Worm (Caenorhabditis elegans) whole organism, L4 larva: Measurements from ENCODE around the gene M162.5.

Source experiments
- D1046.2 ChIP-seq: fragments of 200-800 bp; sonication (Bioruptor generic); IDR thresholded peaks from 2 replicates; pipeline ENCODE4 v1.3.6; 2022; ENCODE audit warnings: missing genetic modification characterization, missing compliant biosample characterization
- F10B5.3 ChIP-seq: sonication (generic microtip); optimal IDR thresholded peaks from 2 replicates; lab custom pipeline; 2016; ENCODE audit warnings: mild to moderate bottlenecking, missing genetic modification characterization, missing compliant biosample characterization
- R02D3.7 ChIP-seq: fragments of 150-350 bp; sonication (generic microtip); optimal IDR thresholded peaks from 3 replicates; lab custom pipeline; 2014; ENCODE audit warnings: missing biosample characterization, missing genetic modification characterization
- T26A8.4 ChIP-seq: fragments of 200-800 bp; sonication (Bioruptor generic); IDR thresholded peaks from 2 replicates; pipeline ENCODE4 v1.3.6; 2022; ENCODE audit warnings: missing genetic modification characterization, missing compliant biosample characterization
- aha-1 ChIP-seq: fragments of 150-350 bp; peaks from one replicate; lab custom pipeline; 2014; ENCODE audit warnings: missing biosample characterization, missing genetic modification characterization
- ceh-28 ChIP-seq: fragments of 150-350 bp; optimal IDR thresholded peaks from 2 replicates; lab custom pipeline; 2014; ENCODE audit warnings: missing biosample characterization, missing genetic modification reagents, missing genetic modification characterization
- ceh-44 ChIP-seq: fragments of 200-800 bp; sonication (Bioruptor generic); IDR thresholded peaks from 2 replicates; pipeline ENCODE4 v1.3.6; 2022; ENCODE audit warnings: missing genetic modification reagents, missing genetic modification characterization, missing compliant biosample characterization
- ceh-62 ChIP-seq: sonication (generic microtip); optimal IDR thresholded peaks from 2 replicates; lab custom pipeline; 2017; ENCODE audit warnings: missing biosample characterization, missing genetic modification characterization
- cey-2 ChIP-seq: sonication (generic microtip); optimal IDR thresholded peaks from 3 replicates; lab custom pipeline; 2017; ENCODE audit warnings: missing genetic modification characterization, mild to moderate bottlenecking, missing compliant biosample characterization, antibody characterized with exemption, borderline replicate concordance; ENCODE audit not compliant: insufficient read depth
- ctbp-1 ChIP-seq: fragments of 200-800 bp; sonication (Bioruptor generic); IDR thresholded peaks from 2 replicates; pipeline ENCODE4 v1.3.6; 2022; ENCODE audit warnings: missing genetic modification reagents, missing genetic modification characterization, missing compliant biosample characterization
- daf-12 ChIP-seq: fragments of 150-350 bp; optimal IDR thresholded peaks from 2 replicates; lab custom pipeline; 2014; ENCODE audit warnings: missing biosample characterization, missing genetic modification reagents, missing genetic modification characterization
- dmd-6 ChIP-seq: fragments of 200-800 bp; sonication (Bioruptor generic); IDR thresholded peaks from 2 replicates; pipeline ENCODE4 v1.3.6; 2022; ENCODE audit warnings: missing genetic modification reagents, missing genetic modification characterization, missing compliant biosample characterization
- dmd-8 ChIP-seq: fragments of 200-800 bp; sonication (Bioruptor generic); IDR thresholded peaks from 2 replicates; pipeline ENCODE4 v1.3.6; 2022; ENCODE audit warnings: missing genetic modification characterization, missing compliant biosample characterization
- dpl-1 ChIP-seq: fragments of 150-350 bp; optimal IDR thresholded peaks from 2 replicates; lab custom pipeline; 2014; ENCODE audit warnings: missing biosample characterization, missing genetic modification reagents, missing genetic modification characterization
- dve-1 ChIP-seq: sonication (generic microtip); optimal IDR thresholded peaks from 2 replicates; lab custom pipeline; 2017; ENCODE audit warnings: antibody characterized with exemption, mild to moderate bottlenecking, missing genetic modification characterization, missing compliant biosample characterization; ENCODE audit not compliant: insufficient read depth
- fkh-10 ChIP-seq: fragments of 150-350 bp; optimal IDR thresholded peaks from 2 replicates; lab custom pipeline; 2014; ENCODE audit warnings: missing biosample characterization, missing genetic modification reagents, missing genetic modification characterization
- hif-1 ChIP-seq, 2 experiments: sonication (generic microtip); optimal IDR thresholded peaks; 2 replicates each; lab custom pipeline; 2016 to 2017; ENCODE audit warnings: missing compliant biosample characterization in 2 of 2, missing genetic modification characterization in 2 of 2, missing genetic modification reagents in 2 of 2, missing genotype in 2 of 2, mild to moderate bottlenecking in 1 of 2
- hlh-30 ChIP-seq: sonication (generic microtip); optimal IDR thresholded peaks from 2 replicates; lab custom pipeline; 2017; ENCODE audit warnings: antibody characterized with exemption, mild to moderate bottlenecking, missing genetic modification characterization, missing compliant biosample characterization; ENCODE audit not compliant: insufficient read depth
- jun-1 ChIP-seq: fragments of 150-350 bp; optimal IDR thresholded peaks from 2 replicates; lab custom pipeline; 2014; ENCODE audit warnings: missing biosample characterization, missing genetic modification reagents, missing genetic modification characterization
- lin-1 ChIP-seq: fragments of 200-800 bp; sonication (Bioruptor generic); IDR thresholded peaks from 2 replicates; pipeline ENCODE4 v1.3.6; 2022; ENCODE audit warnings: missing genetic modification reagents, missing genetic modification characterization, missing compliant biosample characterization
- lin-13 ChIP-seq: fragments of 150-350 bp; optimal IDR thresholded peaks from 2 replicates; lab custom pipeline; 2014; ENCODE audit warnings: missing biosample characterization, missing genetic modification reagents, missing genetic modification characterization
- lin-29 ChIP-seq: fragments of 200-800 bp; sonication (Bioruptor generic); IDR thresholded peaks from 2 replicates; pipeline ENCODE4 v1.3.6; 2022; ENCODE audit warnings: missing genetic modification reagents, missing genetic modification characterization, missing compliant biosample characterization
- lin-39 ChIP-seq: fragments of 150-350 bp; optimal IDR thresholded peaks from 2 replicates; lab custom pipeline; 2014; ENCODE audit warnings: missing biosample characterization, missing genetic modification reagents, missing genetic modification characterization
- lir-3 ChIP-seq: sonication (generic microtip); optimal IDR thresholded peaks from 2 replicates; lab custom pipeline; 2016; ENCODE audit warnings: mild to moderate bottlenecking, missing genetic modification characterization, missing compliant biosample characterization
- madf-9 ChIP-seq: fragments of 200-800 bp; sonication (Bioruptor generic); conservative IDR thresholded peaks from 2 replicates; pipeline ENCODE4 v1.3.6; 2022; ENCODE audit warnings: missing genetic modification reagents, missing genetic modification characterization, missing compliant biosample characterization
- nhr-11 ChIP-seq: fragments of 150-350 bp; optimal IDR thresholded peaks from 2 replicates; lab custom pipeline; 2014; ENCODE audit warnings: missing biosample characterization, missing genetic modification characterization
- nhr-111 ChIP-seq: fragments of 200-800 bp; sonication (Bioruptor generic); optimal IDR thresholded peaks from 2 replicates; lab custom pipeline; 2018; ENCODE audit warnings: mild to moderate bottlenecking, missing genetic modification characterization, missing compliant biosample characterization
- nhr-25 ChIP-seq: sonication (generic microtip); optimal IDR thresholded peaks from 2 replicates; lab custom pipeline; 2017; ENCODE audit warnings: missing genetic modification characterization, mild to moderate bottlenecking, missing compliant biosample characterization, antibody characterized with exemption, moderate library complexity, borderline replicate concordance; ENCODE audit not compliant: insufficient read depth
- nhr-28 ChIP-seq: fragments of 150-350 bp; optimal IDR thresholded peaks from 2 replicates; lab custom pipeline; 2014; ENCODE audit warnings: missing biosample characterization, missing genetic modification characterization
- nhr-41 ChIP-seq: fragments of 200-800 bp; sonication (Bioruptor generic); IDR thresholded peaks from 2 replicates; pipeline ENCODE4 v1.3.6; 2022; ENCODE audit warnings: missing genetic modification reagents, missing genetic modification characterization, missing compliant biosample characterization
- nhr-42 ChIP-seq: fragments of 200-800 bp; sonication (Bioruptor generic); IDR thresholded peaks from 2 replicates; pipeline ENCODE4 v1.3.6; 2022; ENCODE audit warnings: missing genetic modification characterization, missing compliant biosample characterization
- nhr-77 ChIP-seq: fragments of 150-350 bp; optimal IDR thresholded peaks from 2 replicates; lab custom pipeline; 2014; ENCODE audit warnings: missing biosample characterization, missing genetic modification characterization
- pha-4 ChIP-seq, 2 experiments: fragments of 150-350 bp in 1 of 2; fragments of 200-800 bp in 1 of 2; sonication (Bioruptor generic) in 1 of 2; IDR thresholded peaks in 1 of 2; optimal IDR thresholded peaks in 1 of 2; 2 replicates each; pipeline versions ENCODE4 v1.3.6 to Lab custom; 2014 to 2022; ENCODE audit warnings: missing genetic modification characterization in 2 of 2, missing genetic modification reagents in 2 of 2, missing biosample characterization in 1 of 2, missing compliant biosample characterization in 1 of 2
- php-3 ChIP-seq: fragments of 200-800 bp; sonication (Bioruptor generic); IDR thresholded peaks from 2 replicates; pipeline ENCODE4 v1.3.6; 2022; ENCODE audit warnings: missing genetic modification reagents, missing genetic modification characterization, missing compliant biosample characterization
- pqm-1 ChIP-seq: sonication (generic microtip); optimal IDR thresholded peaks from 2 replicates; lab custom pipeline; 2017; ENCODE audit warnings: missing biosample characterization, missing genetic modification characterization
- saeg-2 ChIP-seq: fragments of 200-800 bp; sonication (Bioruptor generic); IDR thresholded peaks from 2 replicates; pipeline ENCODE4 v1.3.6; 2022; ENCODE audit warnings: missing genetic modification reagents, missing genetic modification characterization, missing compliant biosample characterization
- set-16 ChIP-seq: fragments of 200-800 bp; sonication (Bioruptor generic); IDR thresholded peaks from 2 replicates; pipeline ENCODE4 v1.3.6; 2022; ENCODE audit warnings: missing genetic modification reagents, missing genetic modification characterization, missing compliant biosample characterization
- snpc-4 ChIP-seq: fragments of 150-350 bp; optimal IDR thresholded peaks from 2 replicates; lab custom pipeline; 2014; ENCODE audit warnings: missing biosample characterization, missing genetic modification characterization
- spr-3 ChIP-seq: fragments of 200-800 bp; sonication (Bioruptor generic); optimal IDR thresholded peaks from 2 replicates; lab custom pipeline; 2018; ENCODE audit warnings: mild to moderate bottlenecking, missing genetic modification characterization, missing compliant biosample characterization
- unc-130 ChIP-seq: sonication (generic microtip); optimal IDR thresholded peaks from 2 replicates; lab custom pipeline; 2016; ENCODE audit warnings: missing genetic modification reagents, missing genetic modification characterization, missing compliant biosample characterization
- unc-39 ChIP-seq: sonication (generic microtip); optimal IDR thresholded peaks from 2 replicates; lab custom pipeline; 2017; ENCODE audit warnings: missing biosample characterization, missing genetic modification characterization
- vab-7 ChIP-seq: fragments of 200-800 bp; sonication (Bioruptor generic); IDR thresholded peaks from 2 replicates; pipeline ENCODE4 v1.3.6; 2022; ENCODE audit warnings: missing genetic modification reagents, missing genetic modification characterization, missing compliant biosample characterization
- zag-1 ChIP-seq: fragments of 150-350 bp; optimal IDR thresholded peaks from 2 replicates; lab custom pipeline; 2014; ENCODE audit warnings: missing biosample characterization, missing genetic modification characterization
- zfp-3 ChIP-seq: fragments of 200-800 bp; sonication (Bioruptor generic); conservative IDR thresholded peaks from 2 replicates; pipeline ENCODE4 v1.3.6; 2022; ENCODE audit warnings: missing genetic modification reagents, missing genetic modification characterization, missing compliant biosample characterization
- zip-2 ChIP-seq: fragments of 150-350 bp; optimal IDR thresholded peaks from 2 replicates; lab custom pipeline; 2014; ENCODE audit warnings: missing biosample characterization, missing genetic modification characterization
- ztf-11 ChIP-seq: fragments of 150-350 bp; optimal IDR thresholded peaks from 2 replicates; lab custom pipeline; 2014; ENCODE audit warnings: missing biosample characterization, missing genetic modification characterization

Gene M162.5

DNA sequence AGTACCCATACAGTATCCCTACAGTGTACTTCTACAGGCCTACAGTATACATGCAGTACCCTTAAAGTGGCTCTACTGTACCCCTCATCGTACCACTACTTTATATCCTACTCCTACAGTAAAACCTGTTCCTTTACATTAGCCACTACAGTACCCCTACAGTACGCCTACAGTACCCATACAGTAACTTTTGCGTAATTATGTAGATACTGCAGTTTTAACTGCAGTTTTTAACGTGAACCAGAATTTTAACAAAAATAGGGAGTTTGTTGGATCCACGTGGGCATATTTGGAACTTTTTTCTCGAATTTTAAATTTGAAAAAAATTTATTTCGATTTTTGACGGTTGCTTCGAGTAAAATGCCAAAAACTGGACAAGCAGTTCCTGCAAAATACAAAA lies 17.5 kb upstream of the M162.5 start, which contains the start of gene W04E12.4:
Gene W04E12.4, plus strand, starts transcription at position 301 of the 400 bp plus-strand sequence.
- TF ChIP-seq dmd-6 (no peak), ceh-62 (tag; lab: Kevin White, UChicago) (no peak), dpl-1 (GFP tag; lab: Kevin White, UChicago) (no peak), nhr-25 (tag; lab: Kevin White, UChicago) (no peak), ctbp-1 (GFP tag; lab: Robert Waterston, UW) (no peak), vab-7 (GFP tag; lab: Robert Waterston, UW) (no peak), madf-9 (GFP tag; lab: Robert Waterston, UW) (no peak), php-3 (GFP tag; lab: Robert Waterston, UW) (no peak), nhr-11 (tag; lab: Kevin White, UChicago) (no peak), pha-4 (GFP tag; IDR thresholded peaks at IDR 0.05; lab: Robert Waterston, UW) (no peak), pha-4 (tag; optimal IDR thresholded peaks at IDR 0.05; lab: Kevin White, UChicago) (no peak), lin-29 (no peak), lir-3 (no peak), zfp-3 (GFP tag; lab: Robert Waterston, UW) (no peak), saeg-2 (GFP tag; lab: Robert Waterston, UW) (no peak), nhr-28 (tag; lab: Kevin White, UChicago) (no peak), dve-1 (tag; lab: Kevin White, UChicago) (no peak), daf-12 (tag; lab: Kevin White, UChicago) (no peak)

DNA sequence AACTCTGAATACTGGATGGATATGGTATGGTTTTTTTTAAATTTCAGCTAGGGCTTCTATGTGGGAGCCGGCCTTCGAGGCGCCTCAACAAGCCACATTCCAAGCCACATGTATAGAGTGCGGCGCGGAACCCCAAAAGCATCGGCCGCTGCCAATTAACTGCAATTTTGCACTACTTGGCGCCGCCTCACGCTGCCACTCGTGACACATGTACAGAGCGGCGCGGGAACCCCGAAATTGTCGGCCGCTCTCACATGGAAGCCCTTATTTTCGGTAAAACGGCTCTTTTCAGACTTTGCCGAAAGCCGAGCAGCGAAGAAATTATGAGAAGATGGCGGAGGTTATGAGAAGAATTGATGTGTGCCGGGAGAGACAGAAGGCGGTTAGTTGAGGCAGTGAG lies 17.1 kb upstream of the M162.5 start:
- TF ChIP-seq php-3 (GFP tag; lab: Robert Waterston, UW) (0 out of 2 replicates have a peak, but pooled peaks have one; percentile 23), D1046.2 (no peak), F10B5.3 (no peak), hif-1 (tag; optimal IDR thresholded peaks at IDR 0.05; lab: Kevin White, UChicago) (no peak), zfp-3 (GFP tag; lab: Robert Waterston, UW) (no peak), zag-1 (tag; lab: Kevin White, UChicago) (no peak), unc-130 (GFP tag; lab: Kevin White, UChicago) (no peak), pqm-1 (tag; lab: Kevin White, UChicago) (no peak), dmd-8 (no peak), cey-2 (tag; lab: Kevin White, UChicago) (no peak), T26A8.4 (GFP tag; lab: Robert Waterston, UW) (no peak), set-16 (GFP tag; lab: Robert Waterston, UW) (peak; percentile 55; the same call in 1 of the 2 replicates), fkh-10 (no peak), R02D3.7 (tag; lab: Kevin White, UChicago) (no peak), nhr-111 (no peak), ztf-11 (tag; lab: Kevin White, UChicago) (no peak), lin-13 (GFP tag; lab: Kevin White, UChicago) (no peak), aha-1 (no peak)

- TF ChIP-seq ceh-28 (tag; lab: Kevin White, UChicago) (peak; percentile 76), hlh-30 (tag; lab: Kevin White, UChicago) (no peak)
These were observed 16.6 kb upstream of the M162.5 start for ce11 chrV:19744210-19744609.

- TF ChIP-seq pha-4 (GFP tag; IDR thresholded peaks at IDR 0.05; lab: Robert Waterston, UW) (no peak), pha-4 (tag; optimal IDR thresholded peaks at IDR 0.05; lab: Kevin White, UChicago) (no peak), lin-1 (GFP tag; lab: Robert Waterston, UW) (no peak), zip-2 (no peak), nhr-42 (GFP tag; lab: Robert Waterston, UW) (no peak), unc-39 (no peak), snpc-4 (tag; lab: Kevin White, UChicago) (no peak), lin-39 (no peak), ztf-11 (tag; lab: Kevin White, UChicago) (no peak), jun-1 (tag; lab: Kevin White, UChicago) (no peak), spr-3 (GFP tag; lab: Kevin White, UChicago) (no peak), nhr-41 (GFP tag; lab: Robert Waterston, UW) (no peak), ceh-44 (GFP tag; lab: Robert Waterston, UW) (no peak), nhr-77 (tag; lab: Kevin White, UChicago) (no peak)
These were observed 15.0 kb upstream of the M162.5 start, which contains the start of gene W04E12.5 for ce11 chrV:19745852-19746251. TSS of gene W04E12.5 (plus strand) at chrV:19746152.
